Fruit fly (Drosophila melanogaster) S2 (cell line): ENCODE data around the gene CG9664.

Experiments used
- CG8478 ChIP-seq: fragments of >200 bp; optimal IDR thresholded peaks from 2 replicates; lab custom pipeline; 2018
- CTCF ChIP-seq, 2 experiments: fragments of >200 bp; optimal IDR thresholded peaks; 2 replicates each; lab custom pipeline; 2018

The CG9664 gene

DNA sequence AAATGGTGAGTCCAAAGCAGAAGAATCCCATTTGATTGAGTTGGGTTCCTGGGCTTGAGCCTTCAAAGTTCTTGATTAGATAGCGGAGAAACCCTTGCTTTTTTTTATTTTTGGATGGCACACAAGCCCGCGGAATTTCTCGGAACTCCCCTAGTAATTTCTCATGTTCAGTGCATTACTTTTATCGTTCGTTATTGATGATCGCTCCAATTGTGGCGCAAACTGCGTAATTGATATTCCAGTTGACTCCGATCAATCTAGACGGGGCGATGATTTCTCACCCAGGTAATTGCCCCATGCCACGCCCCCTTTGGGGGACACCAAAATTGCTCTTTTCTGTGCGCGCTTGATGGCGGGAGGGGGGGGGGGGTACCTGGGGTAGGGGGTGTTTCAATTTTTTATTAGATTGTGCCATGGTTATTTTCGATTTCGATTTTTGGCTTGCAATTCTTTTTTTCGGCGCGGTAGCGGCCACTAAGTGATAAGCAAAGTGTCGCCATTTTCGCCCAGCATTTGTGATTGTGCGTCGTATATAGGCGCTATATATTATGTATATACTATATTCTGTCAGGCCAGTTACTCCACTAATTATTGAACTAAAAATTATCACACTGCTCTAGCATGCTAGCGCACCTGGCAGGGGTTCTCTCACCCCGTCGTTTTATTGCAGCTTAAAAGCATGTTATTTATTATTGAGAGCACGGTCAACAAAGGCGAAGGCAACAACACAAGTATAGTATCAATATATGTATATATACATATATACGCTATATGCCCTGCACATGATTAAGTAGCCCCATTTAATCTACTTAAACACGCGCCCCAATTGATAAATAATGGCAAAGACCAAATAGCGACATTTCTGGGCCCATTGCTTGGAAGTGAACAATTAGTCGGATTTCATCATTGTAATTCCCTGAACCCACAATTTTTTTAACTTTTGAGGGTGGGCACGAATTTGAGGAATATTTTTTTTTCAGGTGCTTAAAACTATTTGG is 10.6 kb upstream of the CG9664 start:
- no peak for TF ChIP-seq CTCF (optimal IDR thresholded peaks at IDR 0.05; lab: Kevin White, UChicago)
- no peak for TF ChIP-seq CG8478

dm6 chr2L:3303893-3304292 is 9.4 kb upstream of the CG9664 start, which contains the start of gene CG3277:
Gene CG3277, plus strand, starts transcription at chr2L:3304100.
- TF ChIP-seq CTCF (optimal IDR thresholded peaks at IDR 0.05; lab: Kevin White, UChicago) (no peak), CG8478 (no peak)

- no peak for TF ChIP-seq CG8478
- peak in 1 of 2 experiments; percentile 29 for TF ChIP-seq CTCF (optimal IDR thresholded peaks at IDR 0.05; lab: Kevin White, UChicago)
Measured at dm6 chr2L:3302958-3303842, 8.7 kb upstream of the CG9664 start, which contains the start of gene CG9663. Gene CG9663, minus strand, starts transcription at chr2L:3303130.

dm6 chr2L:3301755-3302499 is 7.4 kb upstream of the CG9664 start:
- TF ChIP-seq CTCF (optimal IDR thresholded peaks at IDR 0.05; lab: Kevin White, UChicago) (no peak), CG8478 (no peak)

DNA sequence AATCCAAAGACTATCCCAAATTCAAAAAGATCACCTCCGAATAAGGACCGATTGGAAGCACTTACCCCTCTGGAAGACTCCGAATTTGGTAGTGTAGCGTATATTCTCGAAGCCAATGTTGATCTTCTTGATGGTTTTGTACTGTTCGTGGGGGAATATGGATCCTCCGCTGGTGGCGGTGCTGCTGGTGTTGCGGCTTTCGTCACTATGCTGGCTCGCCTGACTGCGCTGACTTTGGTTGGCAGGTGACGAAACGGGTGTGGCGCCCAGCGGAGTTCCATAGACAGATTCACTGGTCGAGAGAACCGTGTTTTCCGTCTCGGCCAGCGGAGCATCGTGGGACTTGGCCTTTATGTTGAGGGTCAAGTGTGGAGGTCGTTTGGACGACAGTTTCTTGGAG is 6.6 kb upstream of the CG9664 start:
- no peak for TF ChIP-seq CG8478
- no peak for TF ChIP-seq CTCF (optimal IDR thresholded peaks at IDR 0.05; lab: Kevin White, UChicago)

dm6 chr2L:3299803-3300202 is 5.3 kb upstream of the CG9664 start:
- TF ChIP-seq CTCF (optimal IDR thresholded peaks at IDR 0.05; lab: Kevin White, UChicago): no peak
- no peak for TF ChIP-seq CG8478

DNA sequence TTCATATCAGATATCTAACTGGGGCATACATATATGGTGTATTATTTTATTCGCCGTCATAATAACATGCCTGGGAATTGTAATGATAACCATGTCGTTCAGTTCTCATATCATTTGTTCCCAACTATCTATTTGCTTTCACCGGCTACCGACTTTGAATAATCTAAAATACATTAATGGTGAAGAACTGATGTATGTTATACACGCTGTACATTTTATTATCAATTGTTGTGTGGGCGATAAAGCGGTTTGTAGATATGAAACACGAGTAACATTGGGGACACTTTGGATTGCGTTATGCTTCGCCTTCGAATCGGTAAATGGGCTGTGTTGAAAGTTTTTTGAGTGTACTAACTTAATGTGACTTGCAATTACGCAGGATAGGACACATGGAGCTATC is 4.6 kb upstream of the CG9664 start:
- TF ChIP-seq CTCF (optimal IDR thresholded peaks at IDR 0.05; lab: Kevin White, UChicago) (no peak), CG8478 (no peak)

- TF ChIP-seq CTCF (optimal IDR thresholded peaks at IDR 0.05; lab: Kevin White, UChicago): no peak
- TF ChIP-seq CG8478: no peak
Measured at dm6 chr2L:3298065-3298469, 3.6 kb upstream of the CG9664 start.

DNA sequence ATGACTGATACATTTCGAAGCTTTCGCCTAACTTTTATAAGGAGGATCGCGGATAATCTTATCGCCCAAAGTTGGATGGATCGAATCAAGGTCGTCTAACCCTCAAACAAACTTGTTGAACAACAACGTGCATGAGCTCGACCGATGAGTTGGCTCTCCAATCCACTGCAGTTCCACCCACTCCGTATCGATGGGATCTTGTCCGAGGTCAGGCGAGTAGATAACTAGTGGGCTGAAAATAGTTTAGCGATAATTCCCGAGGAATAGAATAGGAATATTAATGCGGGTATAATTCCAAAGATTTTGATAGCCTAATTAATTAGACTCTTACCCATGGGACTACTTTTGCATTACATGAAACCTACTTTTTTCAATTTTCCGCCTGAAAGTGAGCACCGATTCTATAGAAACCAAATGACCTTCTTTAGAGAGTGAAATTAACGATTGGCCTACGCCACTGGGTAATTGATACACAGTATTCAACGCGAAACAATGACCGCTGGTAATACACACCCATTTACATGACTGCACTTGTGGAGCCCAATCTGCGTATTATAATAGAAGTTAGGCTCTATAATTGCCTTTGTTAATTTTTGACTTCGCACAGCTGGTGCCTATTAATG is 677 bp downstream of the CG9664 start:
- TF ChIP-seq CTCF (optimal IDR thresholded peaks at IDR 0.05; lab: Kevin White, UChicago) (no peak), CG8478 (no peak)

dm6 chr2L:3280484-3280993 is 14.0 kb downstream of the CG9664 start, which contains the start of gene OtopLb:
Gene OtopLb, minus strand, starts transcription at chr2L:3280534.
- no peak for TF ChIP-seq CTCF (optimal IDR thresholded peaks at IDR 0.05; lab: Kevin White, UChicago)
- TF ChIP-seq CG8478: no peak

DNA sequence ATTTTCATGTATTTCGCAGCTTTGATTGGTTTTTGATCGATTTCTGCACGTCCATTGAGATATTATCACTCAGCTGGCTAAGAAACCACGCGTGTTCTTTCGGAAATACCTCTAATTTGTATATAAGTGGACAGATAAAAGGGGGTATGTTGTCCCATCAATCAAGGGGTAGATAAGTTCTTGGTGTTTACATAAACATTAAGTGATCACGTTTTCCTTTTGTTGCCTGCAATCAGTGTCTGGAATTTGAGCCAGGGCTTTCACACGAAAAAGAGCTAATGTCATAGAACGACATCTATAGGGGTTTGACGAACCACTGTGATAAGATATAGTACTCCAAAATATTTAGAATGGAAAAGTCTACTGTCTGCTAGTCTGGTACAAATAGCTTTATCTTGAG is 15.7 kb downstream of the CG9664 start:
- TF ChIP-seq CTCF (optimal IDR thresholded peaks at IDR 0.05; lab: Kevin White, UChicago) (no peak), CG8478 (no peak)

DNA sequence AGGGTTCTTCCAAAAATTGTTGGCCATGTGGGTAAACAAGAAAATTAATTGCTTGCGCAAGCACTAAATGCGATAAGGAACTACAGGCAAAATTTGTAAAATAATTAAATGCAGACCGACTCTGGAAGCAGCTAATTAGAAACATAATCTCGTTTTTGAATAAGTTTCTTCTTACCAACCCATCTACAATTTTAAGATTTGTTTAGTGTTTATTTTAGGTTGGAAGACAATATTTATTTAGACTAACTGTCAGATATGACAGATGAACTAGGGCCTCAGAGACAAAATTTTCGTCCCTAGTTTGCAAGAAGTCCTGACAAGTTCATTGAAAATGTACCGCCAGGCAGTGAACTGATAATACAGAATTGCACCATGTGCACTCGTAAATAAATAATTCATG is 25.4 kb downstream of the CG9664 start, which contains the start of gene CG3347:
TSS of gene CG3347 (plus strand) at position 301 of the 400 bp plus-strand sequence.
- no peak for TF ChIP-seq CG8478
- no peak for TF ChIP-seq CTCF (optimal IDR thresholded peaks at IDR 0.05; lab: Kevin White, UChicago)

- TF ChIP-seq CG8478: no peak
- TF ChIP-seq CTCF (optimal IDR thresholded peaks at IDR 0.05; lab: Kevin White, UChicago): no peak
Measured at dm6 chr2L:3265635-3266034, 28.9 kb downstream of the CG9664 start.

DNA sequence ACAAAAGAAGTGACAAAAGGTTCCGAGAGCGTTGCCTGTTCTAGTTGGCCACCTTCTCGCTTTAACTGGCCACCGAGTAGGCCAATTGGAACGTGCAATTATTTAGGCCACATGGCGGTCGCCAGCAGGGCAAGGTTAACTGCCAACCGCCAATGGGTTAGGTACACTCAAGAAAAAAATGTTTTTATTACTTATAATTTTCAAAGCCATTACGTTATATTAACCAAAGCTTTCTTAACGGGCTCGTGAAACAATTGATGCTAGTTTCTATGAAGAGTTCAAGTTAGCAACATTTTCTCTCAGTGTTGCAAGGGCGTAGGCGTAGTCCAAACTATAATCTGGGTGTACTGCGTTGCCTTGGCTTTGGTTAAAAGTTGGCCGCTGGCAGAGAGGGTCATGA is 48.5 kb downstream of the CG9664 start:
- TF ChIP-seq CG8478: no peak
- no peak for TF ChIP-seq CTCF (optimal IDR thresholded peaks at IDR 0.05; lab: Kevin White, UChicago)
